Fruit fly (Drosophila melanogaster) whole organism, embryonic: ENCODE measurements around the gene RpS26.
A peak's percentile ranks its signal among the peaks of the same experiment; 100 is the strongest.

Source experiments
- Ada2b ChIP-seq: fragments of 200-800 bp; sonication (Bioruptor generic); IDR thresholded peaks from 2 replicates; pipeline ENCODE4 v1.3.6; 2022; ENCODE audit warnings: missing biosample characterization, missing genetic modification characterization
- Adf1 ChIP-seq: fragments of 200-800 bp; sonication (Bioruptor generic); IDR thresholded peaks from 2 replicates; pipeline ENCODE4 v1.3.6; 2022; ENCODE audit warnings: missing biosample characterization, missing genetic modification characterization
- BEAF-32 ChIP-seq: fragments of 200-800 bp; sonication (Bioruptor generic); optimal IDR thresholded peaks from 3 replicates; lab custom pipeline; 2017; ENCODE audit warnings: missing biosample characterization, missing genetic modification characterization, mild to moderate bottlenecking, moderate library complexity, missing genetic modification reagents
- CG10267 ChIP-seq: fragments of 200-800 bp; sonication (Bioruptor generic); optimal IDR thresholded peaks from 2 replicates; lab custom pipeline; 2018; ENCODE audit warnings: missing biosample characterization, mild to moderate bottlenecking, missing genetic modification characterization, moderate library complexity
- CG10959 ChIP-seq: fragments of 200-800 bp; sonication (Bioruptor generic); IDR thresholded peaks from 2 replicates; pipeline ENCODE4 v1.3.6; 2022; ENCODE audit warnings: missing biosample characterization, missing genetic modification characterization
- CG12219 ChIP-seq: fragments of 200-800 bp; sonication (Bioruptor generic); optimal IDR thresholded peaks from 3 replicates; lab custom pipeline; 2018; ENCODE audit warnings: missing biosample characterization, mild to moderate bottlenecking, missing genetic modification characterization
- CG12236 ChIP-seq: fragments of 200-800 bp; sonication (Bioruptor generic); optimal IDR thresholded peaks from 2 replicates; lab custom pipeline; 2016; ENCODE audit warnings: missing biosample characterization, missing genetic modification characterization
- CG14667 ChIP-seq: fragments of 200-800 bp; sonication (Bioruptor generic); IDR thresholded peaks from 2 replicates; pipeline ENCODE4 v1.3.6; 2022; ENCODE audit warnings: missing biosample characterization, missing genetic modification characterization
- CG17328 ChIP-seq: fragments of 200-800 bp; sonication (Bioruptor generic); IDR thresholded peaks from 2 replicates; pipeline ENCODE4 v1.3.6; 2022; ENCODE audit warnings: missing biosample characterization, missing genetic modification characterization
- CG17361 ChIP-seq: fragments of 200-800 bp; sonication (Bioruptor generic); IDR thresholded peaks from 3 replicates; pipeline ENCODE4 v1.3.6; 2022; ENCODE audit warnings: missing biosample characterization, missing genetic modification characterization
- CG2116 ChIP-seq: fragments of 200-800 bp; sonication (Bioruptor generic); optimal IDR thresholded peaks from 3 replicates; lab custom pipeline; 2018; ENCODE audit warnings: missing biosample characterization, mild to moderate bottlenecking, missing genetic modification characterization
- CG2712 ChIP-seq: fragments of 200-800 bp; optimal IDR thresholded peaks from 3 replicates; lab custom pipeline; 2019; ENCODE audit warnings: missing biosample characterization, mild to moderate bottlenecking, missing genetic modification characterization, moderate library complexity
- CG6765 ChIP-seq: fragments of 200-800 bp; sonication (Bioruptor generic); optimal IDR thresholded peaks from 3 replicates; lab custom pipeline; 2017; ENCODE audit warnings: missing biosample characterization, mild to moderate bottlenecking, missing genetic modification characterization
- CG6791 ChIP-seq: fragments of 200-800 bp; sonication (Bioruptor generic); IDR thresholded peaks from 3 replicates; pipeline ENCODE4 v1.3.6; 2022; ENCODE audit warnings: missing biosample characterization, missing genetic modification characterization; ENCODE audit not compliant: partially characterized antibody
- CG7556 ChIP-seq: fragments of 200-800 bp; sonication (Bioruptor generic); optimal IDR thresholded peaks from 2 replicates; lab custom pipeline; 2017; ENCODE audit warnings: missing biosample characterization, mild to moderate bottlenecking, missing genetic modification characterization
- CG7745 ChIP-seq: fragments of 200-800 bp; sonication (Bioruptor generic); optimal IDR thresholded peaks from 2 replicates; lab custom pipeline; 2018; ENCODE audit warnings: missing biosample characterization, mild to moderate bottlenecking, missing genetic modification characterization, moderate library complexity
- CG7987 ChIP-seq: fragments of 200-800 bp; sonication (Bioruptor generic); optimal IDR thresholded peaks from 2 replicates; lab custom pipeline; 2018; ENCODE audit warnings: missing biosample characterization, mild to moderate bottlenecking, missing genetic modification characterization, moderate library complexity
- CG9727 ChIP-seq: fragments of 200-800 bp; sonication (Bioruptor generic); optimal IDR thresholded peaks from 3 replicates; lab custom pipeline; 2017; ENCODE audit warnings: missing biosample characterization, mild to moderate bottlenecking, missing genetic modification characterization
- CoRest ChIP-seq: fragments of 200-800 bp; sonication (Bioruptor generic); optimal IDR thresholded peaks from 3 replicates; lab custom pipeline; 2018; ENCODE audit warnings: missing biosample characterization, mild to moderate bottlenecking, missing genetic modification characterization, moderate library complexity
- Fer1 ChIP-seq: fragments of 200-800 bp; sonication (Bioruptor generic); optimal IDR thresholded peaks from 2 replicates; lab custom pipeline; 2017; ENCODE audit warnings: missing biosample characterization, mild to moderate bottlenecking, missing genetic modification characterization
- Hmr ChIP-seq: fragments of 200-800 bp; sonication (Bioruptor generic); optimal IDR thresholded peaks from 3 replicates; lab custom pipeline; 2017; ENCODE audit warnings: mild to moderate bottlenecking, missing biosample characterization, missing genetic modification reagents, missing genetic modification characterization
- Hr3 ChIP-seq: fragments of 200-800 bp; sonication (Bioruptor generic); optimal IDR thresholded peaks from 3 replicates; lab custom pipeline; 2016; ENCODE audit warnings: missing biosample characterization, missing genetic modification characterization
- Nf-YA ChIP-seq: fragments of 200-800 bp; sonication (Bioruptor generic); IDR thresholded peaks from 2 replicates; pipeline ENCODE4 v1.3.6; 2022; ENCODE audit warnings: missing biosample characterization, missing genetic modification characterization
- Pdp1 ChIP-seq, 2 experiments: fragments of 200-800 bp; sonication (Bioruptor generic); optimal IDR thresholded peaks; 3 replicates each; lab custom pipeline; 2016; ENCODE audit warnings: missing biosample characterization in 2 of 2, missing genetic modification characterization in 2 of 2, mild to moderate bottlenecking in 1 of 2, moderate library complexity in 1 of 2
- Rx ChIP-seq: fragments of 200-800 bp; sonication (Bioruptor generic); IDR thresholded peaks from 2 replicates; pipeline ENCODE4 v1.3.6; 2022; ENCODE audit warnings: missing biosample characterization, missing genetic modification characterization
- Stat92E ChIP-seq, 3 experiments: fragments of >200 bp in 2 of 3; fragments of 200-800 bp in 1 of 3; sonication (Bioruptor generic) in 1 of 3; optimal IDR thresholded peaks; 2 replicates each; lab custom pipeline; 2017 to 2019; ENCODE audit warnings: missing biosample characterization in 3 of 3, missing genetic modification characterization in 3 of 3, mild to moderate bottlenecking in 1 of 3, moderate library complexity in 1 of 3
- Taf1 ChIP-seq: fragments of 200-800 bp; sonication (Bioruptor generic); IDR thresholded peaks from 2 replicates; pipeline ENCODE4 v1.3.6; 2022; ENCODE audit warnings: missing biosample characterization, missing genetic modification characterization
- Tbp ChIP-seq: fragments of >200 bp; optimal IDR thresholded peaks from 2 replicates; lab custom pipeline; 2018; ENCODE audit warnings: missing biosample characterization, missing genetic modification characterization
- ab ChIP-seq: fragments of 200-800 bp; sonication (Bioruptor generic); optimal IDR thresholded peaks from 2 replicates; lab custom pipeline; 2016; ENCODE audit warnings: missing biosample characterization, missing genetic modification characterization
- btn ChIP-seq: fragments of 200-800 bp; sonication (Bioruptor generic); optimal IDR thresholded peaks from 2 replicates; lab custom pipeline; 2016; ENCODE audit warnings: missing biosample characterization, missing genetic modification characterization
- cad ChIP-seq: fragments of >200 bp; optimal IDR thresholded peaks from 2 replicates; lab custom pipeline; 2017; ENCODE audit warnings: missing biosample characterization, missing genetic modification characterization
- chn ChIP-seq: fragments of 200-800 bp; sonication (Bioruptor generic); optimal IDR thresholded peaks from 2 replicates; lab custom pipeline; 2016; ENCODE audit warnings: missing biosample characterization, missing genetic modification characterization
- da ChIP-seq: fragments of 200-800 bp; sonication (Bioruptor generic); optimal IDR thresholded peaks from 2 replicates; lab custom pipeline; 2016; ENCODE audit warnings: missing biosample characterization, missing genetic modification characterization
- danr ChIP-seq: fragments of 200-800 bp; sonication (Bioruptor generic); IDR thresholded peaks from 2 replicates; pipeline ENCODE4 v1.3.6; 2022; ENCODE audit warnings: missing biosample characterization, missing genetic modification characterization
- dysf ChIP-seq: fragments of 200-800 bp; sonication (Bioruptor generic); IDR thresholded peaks from 3 replicates; pipeline ENCODE4 v1.3.6; 2022; ENCODE audit warnings: missing biosample characterization, missing genetic modification characterization
- ems ChIP-seq: fragments of 200-800 bp; sonication (Bioruptor generic); optimal IDR thresholded peaks from 3 replicates; lab custom pipeline; 2016; ENCODE audit warnings: missing biosample characterization, missing genetic modification characterization
- exex ChIP-seq: fragments of 200-800 bp; sonication (Bioruptor generic); optimal IDR thresholded peaks from 4 replicates; lab custom pipeline; 2018; ENCODE audit warnings: missing biosample characterization, mild to moderate bottlenecking, missing genetic modification characterization, moderate library complexity
- grau ChIP-seq: fragments of 200-800 bp; optimal IDR thresholded peaks from 3 replicates; lab custom pipeline; 2019; ENCODE audit warnings: missing biosample characterization, mild to moderate bottlenecking, missing genetic modification characterization, moderate library complexity
- h ChIP-seq: fragments of >200 bp; optimal IDR thresholded peaks from 2 replicates; lab custom pipeline; 2017
- hkb ChIP-seq, 2 experiments: fragments of 200-800 bp in 1 of 2; fragments of >200 bp in 1 of 2; sonication (Bioruptor generic) in 1 of 2; IDR thresholded peaks in 1 of 2; optimal IDR thresholded peaks in 1 of 2; 2 replicates each; pipeline versions ENCODE4 v1.3.6 to Lab custom; 2017 to 2022; ENCODE audit warnings: missing biosample characterization in 1 of 2, missing genetic modification characterization in 1 of 2
- nau ChIP-seq: fragments of 200-800 bp; sonication (Bioruptor generic); optimal IDR thresholded peaks from 3 replicates; lab custom pipeline; 2017; ENCODE audit warnings: missing biosample characterization, mild to moderate bottlenecking, missing genetic modification characterization, missing genetic modification reagents
- pita ChIP-seq: fragments of 200-800 bp; sonication (Bioruptor generic); optimal IDR thresholded peaks from 2 replicates; lab custom pipeline; 2017; ENCODE audit warnings: missing biosample characterization, mild to moderate bottlenecking, missing genetic modification characterization
- scrt ChIP-seq: fragments of 200-800 bp; sonication (Bioruptor generic); optimal IDR thresholded peaks from 2 replicates; lab custom pipeline; 2018; ENCODE audit warnings: missing biosample characterization, mild to moderate bottlenecking, missing genetic modification characterization, moderate library complexity
- sd ChIP-seq: fragments of 200-800 bp; sonication (Bioruptor generic); optimal IDR thresholded peaks from 3 replicates; lab custom pipeline; 2018; ENCODE audit warnings: missing biosample characterization, mild to moderate bottlenecking, missing genetic modification characterization, moderate library complexity
- slou ChIP-seq: fragments of 200-800 bp; sonication (Bioruptor generic); optimal IDR thresholded peaks from 3 replicates; lab custom pipeline; 2016; ENCODE audit warnings: missing biosample characterization, missing genetic modification characterization
- tin ChIP-seq: fragments of 200-800 bp; sonication (Bioruptor generic); optimal IDR thresholded peaks from 3 replicates; lab custom pipeline; 2016; ENCODE audit warnings: missing biosample characterization, missing genetic modification characterization
- tio ChIP-seq: fragments of 200-800 bp; sonication (Bioruptor generic); optimal IDR thresholded peaks from 2 replicates; lab custom pipeline; 2017; ENCODE audit warnings: missing biosample characterization, missing genetic modification characterization, inconsistent platforms
- vvl ChIP-seq: fragments of 200-800 bp; sonication (Bioruptor generic); IDR thresholded peaks from 2 replicates; pipeline ENCODE4 v1.3.6; 2022; ENCODE audit warnings: missing biosample characterization, missing genetic modification characterization
- zen ChIP-seq: fragments of 200-800 bp; sonication (Bioruptor generic); optimal IDR thresholded peaks from 3 replicates; lab custom pipeline; 2018; ENCODE audit warnings: missing biosample characterization, mild to moderate bottlenecking, missing genetic modification characterization, moderate library complexity
- zfh2 ChIP-seq: fragments of 200-800 bp; sonication (Bioruptor generic); optimal IDR thresholded peaks from 2 replicates; lab custom pipeline; 2016; ENCODE audit warnings: missing biosample characterization, missing genetic modification characterization

The RpS26 gene

dm6 chr2L:18448639-18449430 lies 5.8 kb upstream of the RpS26 start, which contains the start of gene ncm (continued):
- no peak for TF ChIP-seq grau (tag; lab: Kevin White, UChicago)
- no peak for TF ChIP-seq CG12236 (GFP tag; lab: Kevin White, UChicago)
- TF ChIP-seq nau = no peak
- no peak for TF ChIP-seq zen (tag; lab: Kevin White, UChicago)
- no peak for TF ChIP-seq Nf-YA (GFP tag; lab: Robert Waterston, UW)
- TF ChIP-seq pita (GFP tag; lab: Kevin White, UChicago) = no peak
- no peak for TF ChIP-seq cad (GFP tag; lab: Kevin White, UChicago)
- peak; percentile 47 for TF ChIP-seq CG10267
- TF ChIP-seq CG2116 (GFP tag; lab: Kevin White, UChicago) = peak; percentile 77
- peak; percentile 35 for TF ChIP-seq CoRest (tag; lab: Kevin White, UChicago)
- no peak for TF ChIP-seq Adf1 (GFP tag; lab: Robert Waterston, UW)
- TF ChIP-seq hkb (optimal IDR thresholded peaks at IDR 0.05; lab: Kevin White, UChicago) = no peak
- TF ChIP-seq hkb (GFP tag; IDR thresholded peaks at IDR 0.05; lab: Robert Waterston, UW) = no peak
- no peak for TF ChIP-seq CG10959 (GFP tag; lab: Robert Waterston, UW)
- TF ChIP-seq Fer1 (GFP tag; lab: Kevin White, UChicago) = no peak
- TF ChIP-seq BEAF-32 (GFP tag; lab: Kevin White, UChicago) = peak; percentile 90
- TF ChIP-seq CG17361 (GFP tag; lab: Robert Waterston, UW) = no peak; the same call in 1 of the 3 replicates
- TF ChIP-seq zfh2 (GFP tag; lab: Kevin White, UChicago) = no peak
- no peak for TF ChIP-seq ab (GFP tag; lab: Kevin White, UChicago)
- TF ChIP-seq Stat92E (GFP tag; optimal IDR thresholded peaks at IDR 0.05; lab: Kevin White, UChicago) = peak in 1 of 3 experiments; percentile 36
- TF ChIP-seq Hr3 = peak; percentile 19
- no peak for TF ChIP-seq CG14667 (GFP tag; lab: Robert Waterston, UW)
- TF ChIP-seq Pdp1 (GFP tag; optimal IDR thresholded peaks at IDR 0.05; lab: Kevin White, UChicago) = no peak
- no peak for TF ChIP-seq scrt (GFP tag; lab: Kevin White, UChicago)
- peak; percentile 52 for TF ChIP-seq CG2712 (tag; lab: Kevin White, UChicago)
- no peak for TF ChIP-seq sd (tag; lab: Kevin White, UChicago)
- no peak for TF ChIP-seq tio (GFP tag; lab: Kevin White, UChicago)
- no peak for TF ChIP-seq h (lab: Kevin White, UChicago)
- no peak for TF ChIP-seq exex (tag; lab: Kevin White, UChicago)
- no peak for TF ChIP-seq CG7987 (GFP tag; lab: Kevin White, UChicago)
- TF ChIP-seq CG6791 (GFP tag; lab: Robert Waterston, UW) = peak; percentile 85
- no peak for TF ChIP-seq dysf (GFP tag; lab: Robert Waterston, UW)
- TF ChIP-seq CG12219 (GFP tag; lab: Kevin White, UChicago) = no peak
- no peak for TF ChIP-seq Taf1
- no peak for TF ChIP-seq Hmr (GFP tag; lab: Kevin White, UChicago)
- TF ChIP-seq ems = no peak
- TF ChIP-seq, all 482 proteins: peak for 97

DNA sequence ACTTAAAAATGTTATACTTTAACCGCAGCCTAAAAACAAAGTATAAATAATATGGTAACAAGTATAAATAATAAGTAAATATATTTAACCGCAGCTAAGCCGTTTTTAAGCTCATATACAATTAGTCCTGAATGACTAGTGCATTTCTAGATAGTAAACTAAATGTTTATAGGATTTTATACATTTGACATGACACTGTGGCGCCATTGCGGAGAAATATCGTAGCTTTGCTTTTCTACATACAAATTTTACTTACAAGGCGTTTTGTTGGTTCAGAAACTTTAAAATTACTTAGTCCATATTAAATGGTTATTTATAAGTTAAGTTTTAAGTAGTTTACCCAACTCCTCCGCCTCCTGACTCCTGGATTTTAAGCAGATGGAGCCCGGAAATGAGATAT lies 1.9 kb downstream of the RpS26 start:
- no peak for TF ChIP-seq chn (GFP tag; lab: Kevin White, UChicago)
- no peak for TF ChIP-seq da (GFP tag; lab: Kevin White, UChicago)
- no peak for TF ChIP-seq CG7556 (GFP tag; lab: Kevin White, UChicago)
- peak; percentile 13 for TF ChIP-seq Hmr (GFP tag; lab: Kevin White, UChicago)
- TF ChIP-seq CG7745 (tag; lab: Kevin White, UChicago) = no peak
- TF ChIP-seq danr (GFP tag; lab: Robert Waterston, UW) = no peak
- no peak for TF ChIP-seq btn
- TF ChIP-seq slou = no peak
- no peak for TF ChIP-seq Ada2b (GFP tag; lab: Robert Waterston, UW)
- TF ChIP-seq CG6765 (GFP tag; lab: Kevin White, UChicago) = no peak
- no peak for TF ChIP-seq tin
- no peak for TF ChIP-seq CG9727
- no peak for TF ChIP-seq Rx (GFP tag; lab: Robert Waterston, UW)
- peak; percentile 34; the same call in 1 of the 2 replicates for TF ChIP-seq CG17328 (GFP tag; lab: Robert Waterston, UW)
- no peak for TF ChIP-seq Tbp (GFP tag; lab: Kevin White, UChicago)
- TF ChIP-seq vvl (GFP tag; lab: Robert Waterston, UW) = no peak; the same call in 1 of the 2 replicates
